Worm (Caenorhabditis elegans) whole organism, L4 larva: ENCODE measurements around the gene F20D6.15.
A peak's percentile ranks its signal among the peaks of the same experiment; 100 is the strongest.

Source experiments
- F37D6.2 ChIP-seq: sonication (generic microtip); optimal IDR thresholded peaks from 2 replicates; lab custom pipeline; 2016; ENCODE audit warnings: mild to moderate bottlenecking, missing genetic modification characterization, missing compliant biosample characterization
- F44E2.7 ChIP-seq: fragments of 200-800 bp; sonication (Bioruptor generic); IDR thresholded peaks from 2 replicates; pipeline ENCODE4 v2.1.2; 2022; ENCODE audit warnings: missing genetic modification characterization, missing compliant biosample characterization
- F49E8.2 ChIP-seq: sonication (generic microtip); optimal IDR thresholded peaks from 2 replicates; lab custom pipeline; 2016; ENCODE audit warnings: missing compliant biosample characterization, mild to moderate bottlenecking, missing genetic modification characterization, borderline replicate concordance
- R02D3.7 ChIP-seq: fragments of 150-350 bp; sonication (generic microtip); optimal IDR thresholded peaks from 3 replicates; lab custom pipeline; 2014; ENCODE audit warnings: missing biosample characterization, missing genetic modification characterization
- T26A8.4 ChIP-seq: fragments of 200-800 bp; sonication (Bioruptor generic); IDR thresholded peaks from 2 replicates; pipeline ENCODE4 v1.3.6; 2022; ENCODE audit warnings: missing genetic modification characterization, missing compliant biosample characterization
- Y48G9A.11 ChIP-seq: fragments of 200-800 bp; sonication (Bioruptor generic); IDR thresholded peaks from 2 replicates; pipeline ENCODE4 v1.3.6; 2022; ENCODE audit warnings: missing genetic modification reagents, missing genetic modification characterization, missing compliant biosample characterization
- Y75B8A.6 ChIP-seq: fragments of 200-800 bp; sonication (Bioruptor generic); IDR thresholded peaks from 2 replicates; pipeline ENCODE4 v1.3.6; 2022; ENCODE audit warnings: missing genetic modification reagents, missing genetic modification characterization, missing compliant biosample characterization
- ZK337.2 ChIP-seq: fragments of 200-800 bp; sonication (Bioruptor generic); IDR thresholded peaks from 2 replicates; pipeline ENCODE4 v1.3.6; 2022; ENCODE audit warnings: missing genetic modification reagents, missing genetic modification characterization, missing compliant biosample characterization
- ceh-28 ChIP-seq: fragments of 150-350 bp; optimal IDR thresholded peaks from 2 replicates; lab custom pipeline; 2014; ENCODE audit warnings: missing biosample characterization, missing genetic modification reagents, missing genetic modification characterization
- ceh-32 ChIP-seq: sonication (generic microtip); optimal IDR thresholded peaks from 2 replicates; lab custom pipeline; 2016; ENCODE audit warnings: mild to moderate bottlenecking, missing genetic modification characterization, missing compliant biosample characterization; ENCODE audit not compliant: poor library complexity
- ceh-44 ChIP-seq: fragments of 200-800 bp; sonication (Bioruptor generic); IDR thresholded peaks from 2 replicates; pipeline ENCODE4 v1.3.6; 2022; ENCODE audit warnings: missing genetic modification reagents, missing genetic modification characterization, missing compliant biosample characterization
- ceh-62 ChIP-seq: sonication (generic microtip); optimal IDR thresholded peaks from 2 replicates; lab custom pipeline; 2017; ENCODE audit warnings: missing biosample characterization, missing genetic modification characterization
- ceh-82 ChIP-seq: sonication (generic microtip); optimal IDR thresholded peaks from 2 replicates; lab custom pipeline; 2017; ENCODE audit warnings: missing biosample characterization, missing genetic modification characterization
- ctbp-1 ChIP-seq: fragments of 200-800 bp; sonication (Bioruptor generic); IDR thresholded peaks from 2 replicates; pipeline ENCODE4 v1.3.6; 2022; ENCODE audit warnings: missing genetic modification reagents, missing genetic modification characterization, missing compliant biosample characterization
- daf-12 ChIP-seq: fragments of 150-350 bp; optimal IDR thresholded peaks from 2 replicates; lab custom pipeline; 2014; ENCODE audit warnings: missing biosample characterization, missing genetic modification reagents, missing genetic modification characterization
- daf-16 ChIP-seq, 3 experiments: sonication (generic microtip); optimal IDR thresholded peaks; 2 replicates each; lab custom pipeline; 2016 to 2017; ENCODE audit warnings: missing genetic modification characterization in 3 of 3, missing genetic modification reagents in 3 of 3, mild to moderate bottlenecking in 2 of 3, missing compliant biosample characterization in 2 of 3, missing biosample characterization in 1 of 3, moderate library complexity in 1 of 3
- daf-19 ChIP-seq: fragments of 200-800 bp; sonication (Bioruptor generic); conservative IDR thresholded peaks from 2 replicates; pipeline ENCODE4 v1.3.6; 2022; ENCODE audit warnings: missing genetic modification characterization, missing compliant biosample characterization
- dmd-6 ChIP-seq: fragments of 200-800 bp; sonication (Bioruptor generic); IDR thresholded peaks from 2 replicates; pipeline ENCODE4 v1.3.6; 2022; ENCODE audit warnings: missing genetic modification reagents, missing genetic modification characterization, missing compliant biosample characterization
- dmd-8 ChIP-seq: fragments of 200-800 bp; sonication (Bioruptor generic); IDR thresholded peaks from 2 replicates; pipeline ENCODE4 v1.3.6; 2022; ENCODE audit warnings: missing genetic modification characterization, missing compliant biosample characterization
- dpl-1 ChIP-seq: fragments of 150-350 bp; optimal IDR thresholded peaks from 2 replicates; lab custom pipeline; 2014; ENCODE audit warnings: missing biosample characterization, missing genetic modification reagents, missing genetic modification characterization
- duxl-1 ChIP-seq: sonication (generic microtip); optimal IDR thresholded peaks from 2 replicates; lab custom pipeline; 2016; ENCODE audit warnings: mild to moderate bottlenecking, missing genetic modification characterization, moderate library complexity, missing compliant biosample characterization; ENCODE audit not compliant: poor library complexity
- dve-1 ChIP-seq: sonication (generic microtip); optimal IDR thresholded peaks from 2 replicates; lab custom pipeline; 2017; ENCODE audit warnings: antibody characterized with exemption, mild to moderate bottlenecking, missing genetic modification characterization, missing compliant biosample characterization; ENCODE audit not compliant: insufficient read depth
- egl-43 ChIP-seq: fragments of 200-800 bp; sonication (Bioruptor generic); IDR thresholded peaks from 2 replicates; pipeline ENCODE4 v1.3.6; 2022; ENCODE audit warnings: missing genetic modification reagents, missing genetic modification characterization, missing compliant biosample characterization
- fos-1 ChIP-seq: fragments of 150-350 bp; optimal IDR thresholded peaks from 2 replicates; lab custom pipeline; 2014; ENCODE audit warnings: missing biosample characterization, missing genetic modification characterization
- hlh-30 ChIP-seq: sonication (generic microtip); optimal IDR thresholded peaks from 2 replicates; lab custom pipeline; 2017; ENCODE audit warnings: antibody characterized with exemption, mild to moderate bottlenecking, missing genetic modification characterization, missing compliant biosample characterization; ENCODE audit not compliant: insufficient read depth
- hmg-1.1 ChIP-seq: fragments of 200-800 bp; sonication (Bioruptor generic); IDR thresholded peaks from 2 replicates; pipeline ENCODE4 v1.3.6; 2022; ENCODE audit warnings: missing genetic modification reagents, missing genetic modification characterization, missing compliant biosample characterization
- jun-1 ChIP-seq: fragments of 150-350 bp; optimal IDR thresholded peaks from 2 replicates; lab custom pipeline; 2014; ENCODE audit warnings: missing biosample characterization, missing genetic modification reagents, missing genetic modification characterization
- lin-13 ChIP-seq: fragments of 150-350 bp; optimal IDR thresholded peaks from 2 replicates; lab custom pipeline; 2014; ENCODE audit warnings: missing biosample characterization, missing genetic modification reagents, missing genetic modification characterization
- lir-3 ChIP-seq: sonication (generic microtip); optimal IDR thresholded peaks from 2 replicates; lab custom pipeline; 2016; ENCODE audit warnings: mild to moderate bottlenecking, missing genetic modification characterization, missing compliant biosample characterization
- madf-9 ChIP-seq: fragments of 200-800 bp; sonication (Bioruptor generic); conservative IDR thresholded peaks from 2 replicates; pipeline ENCODE4 v1.3.6; 2022; ENCODE audit warnings: missing genetic modification reagents, missing genetic modification characterization, missing compliant biosample characterization
- mep-1 ChIP-seq: fragments of 150-350 bp; sonication (generic microtip); optimal IDR thresholded peaks from 3 replicates; lab custom pipeline; 2014; ENCODE audit warnings: missing biosample characterization, missing genetic modification characterization
- mes-2 ChIP-seq: sonication (generic microtip); optimal IDR thresholded peaks from 2 replicates; lab custom pipeline; 2016; ENCODE audit warnings: missing genotype, mild to moderate bottlenecking, missing genetic modification characterization, missing compliant biosample characterization; ENCODE audit not compliant: poor library complexity, severe bottlenecking
- mxl-3 ChIP-seq: fragments of 200-800 bp; sonication (Bioruptor generic); optimal IDR thresholded peaks from 2 replicates; lab custom pipeline; 2018; ENCODE audit warnings: mild to moderate bottlenecking, missing genetic modification characterization, missing compliant biosample characterization
- nhr-10 ChIP-seq: fragments of 150-350 bp; optimal IDR thresholded peaks from 2 replicates; lab custom pipeline; 2014; ENCODE audit warnings: missing biosample characterization, missing genetic modification characterization
- nhr-111 ChIP-seq: fragments of 200-800 bp; sonication (Bioruptor generic); optimal IDR thresholded peaks from 2 replicates; lab custom pipeline; 2018; ENCODE audit warnings: mild to moderate bottlenecking, missing genetic modification characterization, missing compliant biosample characterization
- nhr-48 ChIP-seq: sonication (generic microtip); optimal IDR thresholded peaks from 2 replicates; lab custom pipeline; 2016; ENCODE audit warnings: mild to moderate bottlenecking, missing genetic modification characterization, missing compliant biosample characterization
- nhr-76 ChIP-seq: fragments of 150-350 bp; optimal IDR thresholded peaks from 2 replicates; lab custom pipeline; 2014; ENCODE audit warnings: missing biosample characterization, missing genetic modification characterization
- php-3 ChIP-seq: fragments of 200-800 bp; sonication (Bioruptor generic); IDR thresholded peaks from 2 replicates; pipeline ENCODE4 v1.3.6; 2022; ENCODE audit warnings: missing genetic modification reagents, missing genetic modification characterization, missing compliant biosample characterization
- pqm-1 ChIP-seq: sonication (generic microtip); optimal IDR thresholded peaks from 2 replicates; lab custom pipeline; 2017; ENCODE audit warnings: missing biosample characterization, missing genetic modification characterization
- saeg-2 ChIP-seq: fragments of 200-800 bp; sonication (Bioruptor generic); IDR thresholded peaks from 2 replicates; pipeline ENCODE4 v1.3.6; 2022; ENCODE audit warnings: missing genetic modification reagents, missing genetic modification characterization, missing compliant biosample characterization
- sdz-12 ChIP-seq: fragments of 200-800 bp; sonication (Bioruptor generic); optimal IDR thresholded peaks from 2 replicates; lab custom pipeline; 2018; ENCODE audit warnings: mild to moderate bottlenecking, missing genetic modification characterization, missing compliant biosample characterization
- snpc-4 ChIP-seq: fragments of 150-350 bp; optimal IDR thresholded peaks from 2 replicates; lab custom pipeline; 2014; ENCODE audit warnings: missing biosample characterization, missing genetic modification characterization
- spr-1 ChIP-seq: sonication (generic microtip); optimal IDR thresholded peaks from 2 replicates; lab custom pipeline; 2016; ENCODE audit warnings: mild to moderate bottlenecking, missing genetic modification characterization, missing compliant biosample characterization
- spr-3 ChIP-seq: fragments of 200-800 bp; sonication (Bioruptor generic); optimal IDR thresholded peaks from 2 replicates; lab custom pipeline; 2018; ENCODE audit warnings: mild to moderate bottlenecking, missing genetic modification characterization, missing compliant biosample characterization
- tag-97 ChIP-seq: fragments of 200-800 bp; sonication (Bioruptor generic); IDR thresholded peaks from 2 replicates; pipeline ENCODE4 v1.3.6; 2022; ENCODE audit warnings: missing genetic modification characterization, missing compliant biosample characterization
- tra-1 ChIP-seq: fragments of 200-800 bp; sonication (Bioruptor generic); IDR thresholded peaks from 2 replicates; pipeline ENCODE4 v1.3.6; 2022; ENCODE audit warnings: missing genetic modification reagents, missing genetic modification characterization, missing compliant biosample characterization
- unc-130 ChIP-seq: sonication (generic microtip); optimal IDR thresholded peaks from 2 replicates; lab custom pipeline; 2016; ENCODE audit warnings: missing genetic modification reagents, missing genetic modification characterization, missing compliant biosample characterization
- zag-1 ChIP-seq: fragments of 150-350 bp; optimal IDR thresholded peaks from 2 replicates; lab custom pipeline; 2014; ENCODE audit warnings: missing biosample characterization, missing genetic modification characterization
- zfp-2 ChIP-seq: sonication (generic microtip); optimal IDR thresholded peaks from 2 replicates; lab custom pipeline; 2016; ENCODE audit warnings: mild to moderate bottlenecking, missing genetic modification characterization, missing compliant biosample characterization
- zfp-3 ChIP-seq: fragments of 200-800 bp; sonication (Bioruptor generic); conservative IDR thresholded peaks from 2 replicates; pipeline ENCODE4 v1.3.6; 2022; ENCODE audit warnings: missing genetic modification reagents, missing genetic modification characterization, missing compliant biosample characterization
- zip-11 ChIP-seq: fragments of 200-800 bp; sonication (Bioruptor generic); IDR thresholded peaks from 2 replicates; pipeline ENCODE4 v1.3.6; 2022; ENCODE audit warnings: missing genetic modification characterization, missing compliant biosample characterization

F20D6.15 gene

ce11 chrV:8230056-8230455 is 41.8 kb upstream of the F20D6.15 start:
- TF ChIP-seq dpl-1 (GFP tag; lab: Kevin White, UChicago) (no peak), zag-1 (tag; lab: Kevin White, UChicago) (no peak), nhr-111 (GFP tag; lab: Kevin White, UChicago) (no peak), spr-1 (tag; lab: Kevin White, UChicago) (no peak), hmg-1.1 (0 out of 2 replicates have a peak, but pooled peaks have one; percentile 29), zfp-2 (no peak), mes-2 (tag; lab: Kevin White, UChicago) (peak; percentile 64), lir-3 (no peak), zip-11 (no peak), dmd-6 (peak; percentile 52), ZK337.2 (GFP tag; lab: Robert Waterston, UW) (peak; percentile 26; the same call in 1 of the 2 replicates), unc-130 (GFP tag; lab: Kevin White, UChicago) (no peak), ctbp-1 (GFP tag; lab: Robert Waterston, UW) (no peak), dve-1 (no peak), F49E8.2 (tag; lab: Kevin White, UChicago) (no peak), tag-97 (GFP tag; lab: Robert Waterston, UW) (no peak), Y75B8A.6 (GFP tag; lab: Robert Waterston, UW) (no peak), duxl-1 (peak; percentile 6), sdz-12 (GFP tag; lab: Kevin White, UChicago) (no peak), tra-1 (GFP tag; lab: Robert Waterston, UW) (0 out of 2 replicates have a peak, but pooled peaks have one; percentile 54), jun-1 (tag; lab: Kevin White, UChicago) (no peak), lin-13 (GFP tag; lab: Kevin White, UChicago) (no peak), saeg-2 (no peak), mep-1 (tag; lab: Kevin White, UChicago) (no peak), zfp-3 (GFP tag; lab: Robert Waterston, UW) (no peak), daf-19 (GFP tag; lab: Robert Waterston, UW) (no peak), pqm-1 (no peak), daf-12 (no peak), ceh-62 (tag; lab: Kevin White, UChicago) (no peak), madf-9 (GFP tag; lab: Robert Waterston, UW) (0 out of 2 replicates have a peak, but pooled peaks have one; percentile 35), mxl-3 (GFP tag; lab: Kevin White, UChicago) (peak; percentile 18), dmd-8 (GFP tag; lab: Robert Waterston, UW) (0 out of 2 replicates have a peak, but pooled peaks have one; percentile 32), ceh-28 (tag; lab: Kevin White, UChicago) (no peak), nhr-10 (no peak), snpc-4 (tag; lab: Kevin White, UChicago) (peak; percentile 55), nhr-76 (tag; lab: Kevin White, UChicago) (no peak), daf-16 (GFP tag; optimal IDR thresholded peaks at IDR 0.05; lab: Kevin White, UChicago) (no peak), daf-16 (tag; optimal IDR thresholded peaks at IDR 0.05; lab: Kevin White, UChicago) (peak; percentile 33), egl-43 (GFP tag; lab: Robert Waterston, UW) (peak; percentile 75), T26A8.4 (GFP tag; lab: Robert Waterston, UW) (peak; percentile 47; the same call in 1 of the 2 replicates), ceh-82 (tag; lab: Kevin White, UChicago) (no peak), php-3 (GFP tag; lab: Robert Waterston, UW) (no peak), ceh-44 (GFP tag; lab: Robert Waterston, UW) (peak; percentile 53; the same call in 1 of the 2 replicates), ceh-32 (no peak), hlh-30 (tag; lab: Kevin White, UChicago) (peak; percentile 0), F44E2.7 (GFP tag; lab: Robert Waterston, UW) (no peak), F37D6.2 (tag; lab: Kevin White, UChicago) (no peak), spr-3 (GFP tag; lab: Kevin White, UChicago) (no peak), fos-1 (tag; lab: Kevin White, UChicago) (no peak), Y48G9A.11 (GFP tag; lab: Robert Waterston, UW) (no peak), R02D3.7 (tag; lab: Kevin White, UChicago) (no peak), nhr-48 (tag; lab: Kevin White, UChicago) (no peak)
